Worm (Caenorhabditis elegans) whole organism, mixed stage, embryonic: ENCODE measurements around the gene enol-1.

Source experiments
- M03D4.4 ChIP-seq: sonication (generic microtip); optimal IDR thresholded peaks from 2 replicates; lab custom pipeline; 2017; ENCODE audit warnings: mild to moderate bottlenecking, missing genetic modification characterization, missing compliant biosample characterization
- bed-3 ChIP-seq: fragments of 200-800 bp; sonication (Bioruptor generic); optimal IDR thresholded peaks from 3 replicates; lab custom pipeline; 2018; ENCODE audit warnings: mild to moderate bottlenecking, missing genetic modification characterization, moderate library complexity, missing compliant biosample characterization
- blmp-1 ChIP-seq: fragments of 150-350 bp; optimal IDR thresholded peaks from 2 replicates; lab custom pipeline; 2014; ENCODE audit warnings: missing biosample characterization, missing genetic modification characterization
- ceh-39 ChIP-seq: fragments of 150-350 bp; optimal IDR thresholded peaks from 2 replicates; lab custom pipeline; 2014; ENCODE audit warnings: missing biosample characterization, missing genetic modification characterization
- ceh-43 ChIP-seq: fragments of 200-800 bp; sonication (Bioruptor generic); optimal IDR thresholded peaks from 2 replicates; lab custom pipeline; 2018; ENCODE audit warnings: mild to moderate bottlenecking, missing genetic modification characterization, moderate library complexity, missing compliant biosample characterization
- ceh-83 ChIP-seq: fragments of 200-800 bp; sonication (Bioruptor generic); optimal IDR thresholded peaks from 2 replicates; lab custom pipeline; 2018; ENCODE audit warnings: mild to moderate bottlenecking, missing genetic modification characterization, missing compliant biosample characterization
- cnd-1 ChIP-seq: fragments of 200-800 bp; sonication (Bioruptor generic); optimal IDR thresholded peaks from 2 replicates; lab custom pipeline; 2018; ENCODE audit warnings: mild to moderate bottlenecking, missing genetic modification characterization, missing compliant biosample characterization
- drap-1 ChIP-seq: fragments of 200-800 bp; sonication (Bioruptor generic); optimal IDR thresholded peaks from 3 replicates; lab custom pipeline; 2018; ENCODE audit warnings: mild to moderate bottlenecking, missing genetic modification characterization, missing compliant biosample characterization
- elt-1 ChIP-seq: sonication (generic microtip); optimal IDR thresholded peaks from 2 replicates; lab custom pipeline; 2017; ENCODE audit warnings: missing genetic modification characterization, mild to moderate bottlenecking, missing compliant biosample characterization, antibody characterized with exemption, moderate library complexity, borderline replicate concordance; ENCODE audit not compliant: insufficient read depth
- ham-2 ChIP-seq: fragments of 200-800 bp; sonication (Bioruptor generic); optimal IDR thresholded peaks from 2 replicates; lab custom pipeline; 2018; ENCODE audit warnings: mild to moderate bottlenecking, missing genetic modification characterization, missing compliant biosample characterization
- hlh-1 ChIP-seq: fragments of 150-350 bp; optimal IDR thresholded peaks from 2 replicates; lab custom pipeline; 2014; ENCODE audit warnings: missing biosample characterization, missing genetic modification reagents, missing genetic modification characterization
- lin-13 ChIP-seq: fragments of 150-350 bp; optimal IDR thresholded peaks from 2 replicates; lab custom pipeline; 2014; ENCODE audit warnings: missing biosample characterization, missing genetic modification characterization
- lin-32 ChIP-seq: fragments of 200-800 bp; sonication (Bioruptor generic); optimal IDR thresholded peaks from 2 replicates; lab custom pipeline; 2018; ENCODE audit warnings: mild to moderate bottlenecking, missing genetic modification characterization, missing compliant biosample characterization
- lsy-2 ChIP-seq: fragments of 150-350 bp; optimal IDR thresholded peaks from 2 replicates; lab custom pipeline; 2014; ENCODE audit warnings: missing biosample characterization, missing genetic modification characterization
- mab-5 ChIP-seq: fragments of 150-350 bp; optimal IDR thresholded peaks from 2 replicates; lab custom pipeline; 2014; ENCODE audit warnings: missing biosample characterization, missing genetic modification characterization
- mls-2 ChIP-seq: sonication (generic microtip); optimal IDR thresholded peaks from 2 replicates; lab custom pipeline; 2016; ENCODE audit warnings: mild to moderate bottlenecking, missing genetic modification characterization, moderate library complexity, missing compliant biosample characterization
- nhr-12 ChIP-seq: fragments of 150-350 bp; optimal IDR thresholded peaks from 2 replicates; lab custom pipeline; 2014; ENCODE audit warnings: missing biosample characterization, missing genetic modification characterization
- nhr-237 ChIP-seq: fragments of 150-350 bp; optimal IDR thresholded peaks from 2 replicates; lab custom pipeline; 2014; ENCODE audit warnings: missing biosample characterization, missing genetic modification characterization
- nhr-28 ChIP-seq: fragments of 150-350 bp; optimal IDR thresholded peaks from 2 replicates; lab custom pipeline; 2014; ENCODE audit warnings: missing biosample characterization, missing genetic modification characterization
- pha-4 ChIP-seq: fragments of 150-350 bp; optimal IDR thresholded peaks from 2 replicates; lab custom pipeline; 2018; ENCODE audit warnings: missing biosample characterization, missing genetic modification reagents, missing genetic modification characterization
- sem-2 ChIP-seq: fragments of 200-800 bp; sonication (Bioruptor generic); optimal IDR thresholded peaks from 2 replicates; lab custom pipeline; 2018; ENCODE audit warnings: mild to moderate bottlenecking, missing genetic modification characterization, missing compliant biosample characterization
- tbx-8 ChIP-seq: fragments of 200-800 bp; sonication (Bioruptor generic); optimal IDR thresholded peaks from 2 replicates; lab custom pipeline; 2018; ENCODE audit warnings: mild to moderate bottlenecking, missing genetic modification characterization, moderate library complexity, missing compliant biosample characterization
- unc-120 ChIP-seq: sonication (generic microtip); optimal IDR thresholded peaks from 2 replicates; lab custom pipeline; 2017; ENCODE audit warnings: missing genetic modification characterization, missing compliant biosample characterization; ENCODE audit not compliant: poor library complexity, severe bottlenecking
- unc-39 ChIP-seq: fragments of 150-350 bp; optimal IDR thresholded peaks from 2 replicates; lab custom pipeline; 2014; ENCODE audit warnings: missing biosample characterization, missing genetic modification characterization
- unc-62 ChIP-seq: fragments of 150-350 bp; optimal IDR thresholded peaks from 2 replicates; lab custom pipeline; 2014; ENCODE audit warnings: missing biosample characterization, missing genetic modification reagents, missing genetic modification characterization
- zip-8 ChIP-seq: fragments of 150-350 bp; optimal IDR thresholded peaks from 2 replicates; lab custom pipeline; 2014; ENCODE audit warnings: missing biosample characterization, missing genetic modification characterization
- ztf-11 ChIP-seq: fragments of 150-350 bp; optimal IDR thresholded peaks from 2 replicates; lab custom pipeline; 2014; ENCODE audit warnings: missing biosample characterization, missing genetic modification characterization

The enol-1 gene

ce11 chrII:8931405-8932149 is 780 bp downstream of the enol-1 start:
- no peak for TF ChIP-seq unc-39 (tag; lab: Kevin White, UChicago)
- TF ChIP-seq nhr-237, result no peak
- no peak for TF ChIP-seq bed-3 (GFP tag; lab: Kevin White, UChicago)
- TF ChIP-seq lsy-2 (tag; lab: Kevin White, UChicago), result no peak
- TF ChIP-seq hlh-1 (tag; lab: Kevin White, UChicago), result no peak
- no peak for TF ChIP-seq zip-8 (tag; lab: Kevin White, UChicago)
- no peak for TF ChIP-seq nhr-28 (tag; lab: Kevin White, UChicago)
- no peak for TF ChIP-seq elt-1 (tag; lab: Kevin White, UChicago)

ce11 chrII:8932392-8932791 is 1.6 kb downstream of the enol-1 start:
- TF ChIP-seq nhr-28 (tag; lab: Kevin White, UChicago), result no peak
- no peak for TF ChIP-seq unc-120 (tag; lab: Kevin White, UChicago)
- no peak for TF ChIP-seq drap-1 (GFP tag; lab: Kevin White, UChicago)
- no peak for TF ChIP-seq ztf-11 (tag; lab: Kevin White, UChicago)
- no peak for TF ChIP-seq nhr-12 (tag; lab: Kevin White, UChicago)

DNA sequence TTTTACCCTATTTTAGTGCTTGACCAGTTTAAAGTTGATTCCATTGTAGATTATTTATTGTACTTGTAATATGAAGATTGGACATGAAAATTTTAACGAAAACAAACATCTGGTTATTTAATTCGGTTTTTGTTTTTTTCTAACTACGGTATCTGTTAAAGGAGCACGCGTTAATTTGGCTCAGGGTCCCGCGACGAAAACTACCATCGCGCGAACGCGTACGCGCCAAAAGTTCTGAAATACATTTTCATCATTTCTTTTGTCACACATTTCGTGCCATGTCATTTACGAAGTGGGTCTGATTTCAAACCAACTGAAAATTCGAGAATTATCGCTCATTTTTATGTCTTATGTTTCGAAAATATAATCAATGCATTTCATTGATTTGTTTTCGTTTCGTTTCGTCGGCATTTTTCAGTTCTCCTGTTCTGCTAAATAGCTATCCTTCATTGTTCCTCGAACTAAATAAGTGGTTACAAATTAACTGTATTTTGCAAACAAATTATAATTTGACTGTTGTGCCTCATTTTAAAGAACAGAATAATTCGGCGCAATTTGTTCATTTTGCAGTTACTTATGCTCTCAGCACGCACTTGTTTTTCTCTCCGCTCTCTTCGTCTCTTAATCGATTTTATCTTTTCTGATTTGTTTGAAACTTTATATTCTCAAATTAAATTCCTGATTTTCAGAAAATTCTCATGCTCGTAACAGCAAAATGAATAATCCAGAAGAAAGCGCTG is 3.1 kb downstream of the enol-1 start, which contains the start of gene T21B10.3:
Gene T21B10.3 (plus strand): TSS at position 690 of the 740 bp plus-strand sequence.
- no peak for TF ChIP-seq M03D4.4 (tag; lab: Kevin White, UChicago)
- TF ChIP-seq ztf-11 (tag; lab: Kevin White, UChicago), result no peak
- no peak for TF ChIP-seq ceh-83 (GFP tag; lab: Kevin White, UChicago)
- no peak for TF ChIP-seq nhr-237
- TF ChIP-seq mab-5 (tag; lab: Kevin White, UChicago), result no peak
- TF ChIP-seq unc-120 (tag; lab: Kevin White, UChicago), result no peak
- TF ChIP-seq lin-32, result no peak
- TF ChIP-seq tbx-8 (GFP tag; lab: Kevin White, UChicago), result no peak
- TF ChIP-seq ceh-39 (tag; lab: Kevin White, UChicago), result no peak
- no peak for TF ChIP-seq cnd-1
- no peak for TF ChIP-seq ham-2
- no peak for TF ChIP-seq unc-62 (GFP tag; lab: Kevin White, UChicago)
- TF ChIP-seq lin-13 (tag; lab: Kevin White, UChicago), result no peak
- no peak for TF ChIP-seq nhr-12 (tag; lab: Kevin White, UChicago)
- TF ChIP-seq blmp-1 (tag; lab: Kevin White, UChicago), result no peak
- TF ChIP-seq lsy-2 (tag; lab: Kevin White, UChicago), result no peak
- TF ChIP-seq pha-4, result no peak
- no peak for TF ChIP-seq mls-2 (tag; lab: Kevin White, UChicago)

- TF ChIP-seq sem-2 (GFP tag; lab: Kevin White, UChicago) (no peak), unc-39 (tag; lab: Kevin White, UChicago) (no peak), ceh-43 (GFP tag; lab: Kevin White, UChicago) (no peak), lin-13 (tag; lab: Kevin White, UChicago) (no peak), mab-5 (tag; lab: Kevin White, UChicago) (no peak), drap-1 (GFP tag; lab: Kevin White, UChicago) (no peak), nhr-237 (no peak), tbx-8 (GFP tag; lab: Kevin White, UChicago) (no peak)
These were observed 8.3 kb downstream of the enol-1 start for ce11 chrII:8938907-8939622.

DNA sequence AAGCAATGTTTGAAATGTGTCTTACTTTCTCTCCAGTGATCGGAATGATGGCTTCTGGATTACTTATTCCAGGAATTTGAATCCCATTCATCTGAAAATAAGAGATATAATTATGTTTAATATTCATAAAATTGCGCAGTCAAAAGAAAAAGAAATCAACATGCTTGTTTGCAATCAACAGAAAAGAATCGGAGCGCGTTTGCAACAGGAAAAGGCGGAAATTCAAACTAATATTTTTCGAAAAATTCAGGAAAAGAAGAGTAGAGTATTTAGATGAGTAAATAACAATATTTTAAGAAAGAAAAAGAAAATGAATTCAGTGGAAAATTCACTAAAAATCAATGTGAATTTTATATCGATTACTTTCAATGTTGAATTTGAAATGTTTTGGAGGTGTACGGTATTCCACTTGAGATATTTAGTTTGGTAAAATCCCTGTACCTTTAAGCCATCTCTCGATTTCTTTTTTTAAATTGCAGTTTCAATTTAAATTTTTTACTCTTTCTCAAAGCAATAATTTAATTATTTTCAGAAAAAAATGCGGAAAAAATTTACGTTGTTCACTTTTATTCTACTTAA is 9.7 kb downstream of the enol-1 start, which contains the start of the genes set-17 and T21B10.4:
Gene set-17 (minus strand): TSS at position 127 of the 579 bp plus-strand sequence.
Gene T21B10.4 (plus strand): TSS at position 533 of the 579 bp plus-strand sequence.
- TF ChIP-seq nhr-12 (tag; lab: Kevin White, UChicago), result no peak
- peak; percentile 72 for TF ChIP-seq elt-1 (tag; lab: Kevin White, UChicago)
- TF ChIP-seq pha-4, result peak; percentile 17
- peak; percentile 29 for TF ChIP-seq lsy-2 (tag; lab: Kevin White, UChicago)
